Fruit fly (Drosophila melanogaster) whole organism, pupa: Measurements from ENCODE around the gene CG7326.

Experiments used
- CG10348 ChIP-seq: fragments of 200-800 bp; sonication (Bioruptor generic); IDR thresholded peaks from 2 replicates; pipeline ENCODE4 v1.3.6; 2022; ENCODE audit warnings: missing biosample characterization, missing genetic modification characterization
- CG13204 ChIP-seq: fragments of 200-800 bp; sonication (Bioruptor generic); optimal IDR thresholded peaks from 2 replicates; lab custom pipeline; 2018; ENCODE audit warnings: missing biosample characterization, mild to moderate bottlenecking, missing genetic modification characterization, moderate library complexity
- CG32121 ChIP-seq: fragments of 200-800 bp; sonication (Bioruptor generic); IDR thresholded peaks from 2 replicates; pipeline ENCODE4 v1.3.6; 2022; ENCODE audit warnings: missing biosample characterization, missing genetic modification characterization
- CG4496 ChIP-seq: fragments of 200-800 bp; sonication (Bioruptor generic); IDR thresholded peaks from 3 replicates; pipeline ENCODE4 v1.3.6; 2022; ENCODE audit warnings: missing biosample characterization, missing genetic modification characterization
- CG8159 ChIP-seq: fragments of 200-800 bp; sonication (Bioruptor generic); optimal IDR thresholded peaks from 3 replicates; lab custom pipeline; 2018; ENCODE audit warnings: missing biosample characterization, mild to moderate bottlenecking, missing genetic modification characterization, moderate library complexity
- D1 ChIP-seq: fragments of 200-800 bp; sonication (Bioruptor generic); optimal IDR thresholded peaks from 2 replicates; lab custom pipeline; 2018; ENCODE audit warnings: missing biosample characterization, mild to moderate bottlenecking, missing genetic modification characterization, moderate library complexity
- Pif1A ChIP-seq: fragments of 200-800 bp; sonication (Bioruptor generic); optimal IDR thresholded peaks from 3 replicates; lab custom pipeline; 2016; ENCODE audit warnings: missing biosample characterization, missing genetic modification characterization
- Pif1B ChIP-seq: fragments of 200-800 bp; sonication (Bioruptor generic); optimal IDR thresholded peaks from 3 replicates; lab custom pipeline; 2016; ENCODE audit warnings: missing biosample characterization, missing genetic modification characterization
- rn ChIP-seq: fragments of 200-800 bp; sonication (Bioruptor generic); IDR thresholded peaks from 2 replicates; pipeline ENCODE4 v1.3.6; 2022; ENCODE audit warnings: missing biosample characterization, missing genetic modification characterization

CG7326 gene

DNA sequence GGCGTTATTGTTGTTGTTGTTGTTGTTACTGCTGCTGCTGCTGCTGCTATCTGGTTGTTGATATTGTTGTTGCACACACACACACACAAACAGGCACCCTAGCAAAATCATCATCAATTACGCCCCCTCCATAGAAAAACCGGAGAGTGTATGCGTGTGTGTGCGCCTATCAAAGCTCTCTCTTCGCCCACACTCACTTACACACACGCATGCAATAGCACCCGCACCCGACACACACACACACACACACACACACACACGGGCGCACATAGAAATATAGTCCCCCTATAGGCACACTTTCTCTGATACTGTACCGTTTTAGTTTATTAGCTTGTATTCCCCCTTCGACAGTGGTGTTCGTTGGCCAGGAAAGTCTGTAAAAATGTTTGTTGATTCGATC lies 49.2 kb downstream of the CG7326 start:
- TF ChIP-seq CG4496 (GFP tag; lab: Robert Waterston, UW) (0 out of 3 replicates have a peak, but pooled peaks have one; percentile 13), rn (GFP tag; lab: Robert Waterston, UW) (no peak)

- TF ChIP-seq D1 (no peak), CG4496 (GFP tag; lab: Robert Waterston, UW) (0 out of 3 replicates have a peak, but pooled peaks have one; percentile 15), CG13204 (GFP tag; lab: Kevin White, UChicago) (no peak)
These were observed 50.5 kb downstream of the CG7326 start, which contains the start of gene CG42450 for dm6 chrX:18813049-18813448. Gene CG42450 (plus strand): TSS chrX:18813297.

- TF ChIP-seq CG32121 (GFP tag; lab: Robert Waterston, UW) (no peak), CG10348 (GFP tag; lab: Robert Waterston, UW) (no peak), Pif1B (GFP tag; lab: Kevin White, UChicago) (no peak), CG8159 (no peak), Pif1A (no peak), CG13204 (GFP tag; lab: Kevin White, UChicago) (no peak), D1 (no peak)
These were observed 51.5 kb downstream of the CG7326 start for dm6 chrX:18812111-18812510.
